Worm (Caenorhabditis elegans): Measurements from ENCODE around the gene F13H10.6.

F13H10.6 gene

DNA sequence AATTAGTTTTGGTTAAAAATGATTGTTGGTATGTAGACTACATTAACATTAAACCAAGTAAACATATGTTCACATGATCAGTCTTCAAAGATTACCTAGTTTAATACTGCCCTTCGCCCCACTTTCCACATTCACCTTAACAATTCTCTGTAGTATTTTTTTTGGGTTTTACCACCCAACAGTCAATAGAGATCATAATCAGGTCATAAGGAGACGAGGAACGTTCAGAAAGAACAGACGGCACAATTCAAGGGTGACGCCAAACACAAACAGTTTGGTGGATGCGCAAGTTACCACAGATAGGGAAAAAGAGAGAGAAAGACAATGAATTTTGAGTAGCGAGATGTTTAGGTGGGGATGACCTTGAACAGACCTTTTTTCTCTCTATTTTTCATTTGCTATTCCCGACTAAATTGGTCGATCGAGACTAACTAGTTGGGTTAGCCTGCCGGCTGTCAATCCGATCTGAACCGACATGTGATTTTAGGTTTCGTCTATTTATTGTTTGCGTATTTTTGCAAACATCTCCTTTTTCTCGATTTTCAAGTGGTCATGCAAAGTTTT, 37.4 kb upstream of the F13H10.6 start:
- TF ChIP-seq nhr-80 (tag; optimal IDR thresholded peaks at IDR 0.05) = peak; percentile 27
- TF ChIP-seq cebp-1 (GFP tag; IDR thresholded peaks at IDR 0.05) = no peak
- TF ChIP-seq cebp-1 (tag; optimal IDR thresholded peaks at IDR 0.05) = peak; percentile 29
- no peak for TF ChIP-seq xnd-1 (tag; optimal IDR thresholded peaks at IDR 0.05)
- TF ChIP-seq pha-4 (tag; optimal IDR thresholded peaks at IDR 0.05) = peak; percentile 56
- TF ChIP-seq ztf-6 (GFP tag; IDR thresholded peaks at IDR 0.05) = 0 out of 2 replicates have a peak, but pooled peaks have one; percentile 40

DNA sequence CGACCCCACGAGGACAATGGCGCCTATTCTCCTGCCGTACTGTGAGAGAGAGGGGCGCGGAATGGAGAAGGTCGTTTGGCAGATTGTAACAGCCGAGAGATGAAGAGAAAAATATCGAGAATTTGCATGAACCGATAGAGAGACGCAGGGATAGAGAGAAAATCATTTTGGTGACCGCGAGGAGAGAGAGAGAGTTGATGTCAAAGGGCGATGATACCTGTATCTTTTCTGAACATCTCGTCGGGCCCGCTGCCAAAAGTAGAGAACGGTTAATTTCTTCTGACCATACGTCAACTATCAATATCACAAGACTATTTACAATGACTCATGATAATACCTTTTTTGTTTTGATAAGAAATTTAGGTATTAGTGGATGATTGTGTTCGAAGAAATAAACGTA, 33.1 kb upstream of the F13H10.6 start:
- TF ChIP-seq egl-44 (GFP tag; IDR thresholded peaks at IDR 0.05) = no peak
- no peak for TF ChIP-seq K11D2.4 (GFP tag; IDR thresholded peaks at IDR 0.05)
- TF ChIP-seq lin-40 (tag; optimal IDR thresholded peaks at IDR 0.05) = peak; percentile 61
- peak; percentile 37 for TF ChIP-seq somi-1 (GFP tag; optimal IDR thresholded peaks at IDR 0.05)
- peak; percentile 62; the same call in 1 of the 2 replicates for TF ChIP-seq C06A6.2 (GFP tag; conservative IDR thresholded peaks at IDR 0.05)
- TF ChIP-seq ceh-100 (GFP tag; IDR thresholded peaks at IDR 0.05) = no peak
- TF ChIP-seq snpc-4 (GFP tag; optimal IDR thresholded peaks at IDR 0.05) = no peak
- TF ChIP-seq snpc-4 (tag; optimal IDR thresholded peaks at IDR 0.05) = no peak
- no peak for TF ChIP-seq K12H6.12 (tag; optimal IDR thresholded peaks at IDR 0.05)
- TF ChIP-seq ekl-4 (GFP tag; IDR thresholded peaks at IDR 0.05) = 0 out of 2 replicates have a peak, but pooled peaks have one; percentile 7
- TF ChIP-seq gei-17 (GFP tag; optimal IDR thresholded peaks at IDR 0.05) = no peak
- TF ChIP-seq cebp-1 (GFP tag; IDR thresholded peaks at IDR 0.05) = no peak
- TF ChIP-seq cebp-1 (tag; optimal IDR thresholded peaks at IDR 0.05) = peak; percentile 32
- peak; percentile 44 for TF ChIP-seq nhr-80 (tag; optimal IDR thresholded peaks at IDR 0.05)
- TF ChIP-seq ztf-26 (tag; optimal IDR thresholded peaks at IDR 0.05) = peak; percentile 66
- peak; percentile 44; the same call in 1 of the 2 replicates for TF ChIP-seq hmg-1.2 (GFP tag; IDR thresholded peaks at IDR 0.05)
- TF ChIP-seq madf-8 (GFP tag; conservative IDR thresholded peaks at IDR 0.05) = no peak
- TF ChIP-seq Y53F4B.3 (GFP tag; IDR thresholded peaks at IDR 0.05) = no peak
- 0 out of 2 replicates have a peak, but pooled peaks have one; percentile 28 for TF ChIP-seq dox-1 (GFP tag; IDR thresholded peaks at IDR 0.05)
- TF ChIP-seq atf-7 (tag; optimal IDR thresholded peaks at IDR 0.05) = no peak
- TF ChIP-seq ets-4 (GFP tag; optimal IDR thresholded peaks at IDR 0.05) = no peak

DNA sequence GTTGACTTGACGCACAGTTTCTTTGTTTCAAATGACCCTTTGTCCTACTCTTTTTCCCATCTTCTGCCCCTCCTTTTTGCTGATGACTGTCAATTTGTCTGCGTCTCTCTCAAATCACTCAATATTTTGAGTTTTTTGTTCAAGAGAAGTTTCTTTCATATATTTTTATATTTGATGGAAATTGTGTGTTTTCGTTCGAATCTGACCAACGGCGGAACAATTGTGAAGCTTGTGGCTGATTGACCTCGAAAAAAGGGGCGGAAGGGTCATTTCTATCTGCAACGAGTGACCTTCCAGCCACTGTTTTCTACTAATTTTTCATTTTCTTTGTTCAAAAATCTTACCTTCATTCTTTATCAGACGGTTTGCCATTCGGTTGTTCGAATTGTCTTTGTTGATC, 30.5 kb upstream of the F13H10.6 start:
- TF ChIP-seq hmg-1.2 (GFP tag; IDR thresholded peaks at IDR 0.05) (0 out of 2 replicates have a peak, but pooled peaks have one; percentile 9), sdz-38 (tag; optimal IDR thresholded peaks at IDR 0.05) (no peak), F23B12.7 (tag; optimal IDR thresholded peaks at IDR 0.05; ENCODE audit: insufficient read depth) (no peak), attf-3 (GFP tag; conservative IDR thresholded peaks at IDR 0.05) (no peak), ztf-22 (GFP tag; optimal IDR thresholded peaks at IDR 0.05) (no peak)

DNA sequence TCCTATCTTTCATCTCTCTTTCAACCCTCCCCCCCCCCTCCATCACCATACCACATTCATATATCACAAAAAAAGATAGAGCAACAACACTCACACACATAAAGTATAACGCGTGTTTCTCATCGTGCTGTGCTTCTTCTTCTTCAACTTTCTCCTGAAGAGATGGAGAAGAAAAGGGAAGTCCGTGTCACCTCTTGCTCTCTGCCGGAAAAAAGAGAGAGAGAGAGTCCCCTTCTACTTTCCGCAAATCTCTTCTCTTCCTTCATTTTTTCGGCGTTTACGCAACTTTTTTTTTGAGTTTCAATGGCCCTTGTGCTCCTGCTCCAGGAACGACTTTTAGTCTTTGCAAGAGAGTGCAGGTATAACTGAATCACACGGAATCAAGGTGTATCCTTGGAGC, 29.4 kb upstream of the F13H10.6 start:
- TF ChIP-seq Y53G8AR.9 (GFP tag; conservative IDR thresholded peaks at IDR 0.05) (no peak), zfh-2 (GFP tag; conservative IDR thresholded peaks at IDR 0.05) (0 out of 2 replicates have a peak, but pooled peaks have one; percentile 12), somi-1 (GFP tag; optimal IDR thresholded peaks at IDR 0.05) (no peak), cebp-1 (GFP tag; IDR thresholded peaks at IDR 0.05) (no peak), cebp-1 (tag; optimal IDR thresholded peaks at IDR 0.05) (peak; percentile 19), K12H6.12 (tag; optimal IDR thresholded peaks at IDR 0.05) (peak; percentile 1), sea-2 (GFP tag; IDR thresholded peaks at IDR 0.05) (no peak), die-1 (tag; optimal IDR thresholded peaks at IDR 0.05) (no peak)

DNA sequence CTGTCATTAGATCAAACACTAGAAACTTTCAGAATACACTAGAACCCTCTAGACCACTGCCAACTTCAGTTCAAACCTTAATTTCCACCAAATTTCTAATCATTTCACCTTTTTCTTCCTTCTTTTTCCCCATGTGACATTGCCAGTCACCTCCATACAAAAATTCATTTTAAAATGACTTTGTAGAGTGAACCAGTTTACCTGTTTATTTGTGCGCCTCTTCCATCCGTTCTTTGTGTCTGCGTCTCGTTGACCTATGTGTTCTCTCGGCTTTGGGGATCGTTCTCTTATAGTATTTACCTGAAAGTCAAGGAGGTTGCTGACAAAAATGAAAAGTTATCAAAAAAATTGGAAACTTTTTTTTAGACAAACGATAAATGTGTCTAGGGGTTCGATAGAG, 28.5 kb upstream of the F13H10.6 start:
- TF ChIP-seq unc-62 (GFP tag; optimal IDR thresholded peaks at IDR 0.05) = no peak
- TF ChIP-seq cebp-2 (GFP tag; IDR thresholded peaks at IDR 0.05) = no peak
- TF ChIP-seq nhr-90 (tag; optimal IDR thresholded peaks at IDR 0.05) = no peak
- TF ChIP-seq lin-26 (GFP tag; IDR thresholded peaks at IDR 0.05) = no peak
- no peak for TF ChIP-seq tlf-1 (GFP tag; optimal IDR thresholded peaks at IDR 0.05)
- no peak for TF ChIP-seq sdz-38 (tag; optimal IDR thresholded peaks at IDR 0.05)
- TF ChIP-seq tbx-9 (tag; optimal IDR thresholded peaks at IDR 0.05; ENCODE audit: borderline replicate concordance) = no peak
- no peak for TF ChIP-seq athp-1 (tag; optimal IDR thresholded peaks at IDR 0.05)
- TF ChIP-seq hsf-1 (GFP tag; IDR thresholded peaks at IDR 0.05) = peak; percentile 83
- peak; percentile 46; the same call in 1 of the 2 replicates for TF ChIP-seq hmg-1.2 (GFP tag; IDR thresholded peaks at IDR 0.05)
- TF ChIP-seq snpc-4 (GFP tag; optimal IDR thresholded peaks at IDR 0.05) = no peak
- TF ChIP-seq snpc-4 (tag; optimal IDR thresholded peaks at IDR 0.05) = no peak
- TF ChIP-seq T26A5.8 (tag; optimal IDR thresholded peaks at IDR 0.05) = no peak
- no peak for TF ChIP-seq sptf-2 (GFP tag; optimal IDR thresholded peaks at IDR 0.05)

Measured in whole organism, young adult.